Fruit fly (Drosophila melanogaster) whole organism, embryonic: Measurements from ENCODE around the gene CG33284.

Experiments
- Asciz ChIP-seq: fragments of 200-800 bp; sonication (Bioruptor generic); optimal IDR thresholded peaks from 2 replicates; lab custom pipeline; 2017; ENCODE audit warnings: missing biosample characterization, mild to moderate bottlenecking, missing genetic modification characterization, missing genetic modification reagents
- CG11456 ChIP-seq: fragments of 200-800 bp; sonication (Bioruptor generic); IDR thresholded peaks from 3 replicates; pipeline ENCODE4 v1.3.6; 2022; ENCODE audit warnings: missing biosample characterization, missing genetic modification characterization
- CG12769 ChIP-seq: fragments of 200-800 bp; sonication (Bioruptor generic); optimal IDR thresholded peaks from 2 replicates; lab custom pipeline; 2019; ENCODE audit warnings: missing biosample characterization, mild to moderate bottlenecking, missing genetic modification characterization, moderate library complexity
- CG16815 ChIP-seq: fragments of 200-800 bp; sonication (Bioruptor generic); optimal IDR thresholded peaks from 3 replicates; lab custom pipeline; 2017; ENCODE audit warnings: missing biosample characterization, mild to moderate bottlenecking, missing genetic modification characterization
- CG30403 ChIP-seq: fragments of 200-800 bp; sonication (Bioruptor generic); optimal IDR thresholded peaks from 3 replicates; lab custom pipeline; 2016; ENCODE audit warnings: missing biosample characterization, missing genetic modification characterization
- CG31388 ChIP-seq: fragments of 200-800 bp; sonication (Bioruptor generic); optimal IDR thresholded peaks from 2 replicates; lab custom pipeline; 2016; ENCODE audit warnings: missing biosample characterization, missing genetic modification characterization
- CG4404 ChIP-seq: fragments of 200-800 bp; sonication (Bioruptor generic); IDR thresholded peaks from 2 replicates; pipeline ENCODE4 v1.3.6; 2022; ENCODE audit warnings: missing biosample characterization, missing genetic modification characterization
- CG6175 ChIP-seq: fragments of 200-800 bp; sonication (Bioruptor generic); IDR thresholded peaks from 3 replicates; pipeline ENCODE4 v1.3.6; 2022; ENCODE audit warnings: missing biosample characterization, missing genetic modification characterization
- CG9437 ChIP-seq: fragments of 200-800 bp; sonication (Bioruptor generic); optimal IDR thresholded peaks from 2 replicates; lab custom pipeline; 2018; ENCODE audit warnings: missing biosample characterization, mild to moderate bottlenecking, missing genetic modification characterization
- CTCF ChIP-seq: fragments of 200-800 bp; sonication (Bioruptor generic); optimal IDR thresholded peaks from 2 replicates; lab custom pipeline; 2017; ENCODE audit warnings: missing biosample characterization, mild to moderate bottlenecking, missing genetic modification characterization, moderate library complexity
- Drgx ChIP-seq: fragments of 200-800 bp; sonication (Bioruptor generic); IDR thresholded peaks from 2 replicates; pipeline ENCODE4 v1.3.6; 2022; ENCODE audit warnings: missing biosample characterization, missing genetic modification characterization
- E2f2 ChIP-seq: fragments of 200-800 bp; sonication (Bioruptor generic); IDR thresholded peaks from 2 replicates; pipeline ENCODE4 v1.3.6; 2022; ENCODE audit warnings: missing biosample characterization, missing genetic modification characterization
- H2.0 ChIP-seq: fragments of 200-800 bp; sonication (Bioruptor generic); IDR thresholded peaks from 2 replicates; pipeline ENCODE4 v1.3.6; 2022; ENCODE audit warnings: missing biosample characterization, missing genetic modification characterization
- Hey ChIP-seq: fragments of 200-800 bp; sonication (Bioruptor generic); optimal IDR thresholded peaks from 3 replicates; lab custom pipeline; 2018; ENCODE audit warnings: missing biosample characterization, mild to moderate bottlenecking, missing genetic modification characterization
- Mrtf ChIP-seq: fragments of 200-800 bp; sonication (Bioruptor generic); IDR thresholded peaks from 3 replicates; pipeline ENCODE4 v1.3.6; 2022; ENCODE audit warnings: missing biosample characterization, missing genetic modification characterization
- NFAT ChIP-seq: fragments of 200-800 bp; sonication (Bioruptor generic); IDR thresholded peaks from 2 replicates; pipeline ENCODE4 v1.3.6; 2022; ENCODE audit warnings: missing biosample characterization, missing genetic modification characterization
- Oli ChIP-seq: fragments of 200-800 bp; sonication (Bioruptor generic); optimal IDR thresholded peaks from 2 replicates; lab custom pipeline; 2018; ENCODE audit warnings: missing biosample characterization, mild to moderate bottlenecking, missing genetic modification characterization, moderate library complexity
- Opbp ChIP-seq: fragments of 200-800 bp; sonication (Bioruptor generic); IDR thresholded peaks from 3 replicates; pipeline ENCODE4 v1.3.6; 2022; ENCODE audit warnings: missing biosample characterization, missing genetic modification characterization; ENCODE audit not compliant: partially characterized antibody
- Optix ChIP-seq: fragments of 200-800 bp; sonication (Bioruptor generic); IDR thresholded peaks from 3 replicates; pipeline ENCODE4 v1.3.6; 2022; ENCODE audit warnings: missing biosample characterization, missing genetic modification characterization
- Xbp1 ChIP-seq: fragments of 200-800 bp; sonication (Bioruptor generic); optimal IDR thresholded peaks from 3 replicates; lab custom pipeline; 2016; ENCODE audit warnings: missing biosample characterization, mild to moderate bottlenecking, missing genetic modification characterization
- ab ChIP-seq: fragments of 200-800 bp; sonication (Bioruptor generic); optimal IDR thresholded peaks from 2 replicates; lab custom pipeline; 2016; ENCODE audit warnings: missing biosample characterization, missing genetic modification characterization
- bsh ChIP-seq, 2 experiments: fragments of 200-800 bp; sonication (Bioruptor generic); optimal IDR thresholded peaks; 2 replicates each; lab custom pipeline; 2017 to 2018; ENCODE audit warnings: mild to moderate bottlenecking in 2 of 2, missing biosample characterization in 2 of 2, missing genetic modification characterization in 2 of 2, moderate library complexity in 1 of 2
- chinmo ChIP-seq: fragments of 200-800 bp; sonication (Bioruptor generic); IDR thresholded peaks from 4 replicates; pipeline ENCODE4 v1.3.6; 2022; ENCODE audit warnings: missing biosample characterization, missing genetic modification characterization; ENCODE audit not compliant: partially characterized antibody
- dan ChIP-seq: fragments of 200-800 bp; sonication (Bioruptor generic); IDR thresholded peaks from 2 replicates; pipeline ENCODE4 v1.3.6; 2022; ENCODE audit warnings: missing biosample characterization, missing genetic modification characterization
- fru ChIP-seq: fragments of >200 bp; optimal IDR thresholded peaks from 2 replicates; lab custom pipeline; 2017
- gce ChIP-seq: fragments of 200-800 bp; sonication (Bioruptor generic); IDR thresholded peaks from 3 replicates; pipeline ENCODE4 v1.3.6; 2022; ENCODE audit warnings: missing biosample characterization, missing genetic modification characterization
- gfzf ChIP-seq: fragments of 200-800 bp; sonication (Bioruptor generic); optimal IDR thresholded peaks from 2 replicates; lab custom pipeline; 2016; ENCODE audit warnings: missing biosample characterization, mild to moderate bottlenecking, missing genetic modification characterization, moderate library complexity
- lov ChIP-seq, 2 experiments: fragments of 200-800 bp in 1 of 2; fragments of >200 bp in 1 of 2; sonication (Bioruptor generic) in 1 of 2; IDR thresholded peaks in 1 of 2; optimal IDR thresholded peaks in 1 of 2; 2 replicates in 1 of 2; 3 replicates in 1 of 2; pipeline versions ENCODE4 v1.3.6 to Lab custom; 2017 to 2022; ENCODE audit warnings: missing biosample characterization in 1 of 2, missing genetic modification characterization in 1 of 2
- pita ChIP-seq: fragments of 200-800 bp; sonication (Bioruptor generic); optimal IDR thresholded peaks from 2 replicates; lab custom pipeline; 2017; ENCODE audit warnings: missing biosample characterization, mild to moderate bottlenecking, missing genetic modification characterization
- sens ChIP-seq: fragments of 200-800 bp; sonication (Bioruptor generic); peaks from one replicate; lab custom pipeline; 2016; ENCODE audit warnings: missing biosample characterization, missing genetic modification characterization
- sob ChIP-seq: fragments of 200-800 bp; sonication (Bioruptor generic); IDR thresholded peaks from 2 replicates; pipeline ENCODE4 v1.3.6; 2022; ENCODE audit warnings: missing biosample characterization, missing genetic modification characterization
- stwl ChIP-seq: fragments of 200-800 bp; sonication (Bioruptor generic); optimal IDR thresholded peaks from 3 replicates; lab custom pipeline; 2018; ENCODE audit warnings: missing biosample characterization, mild to moderate bottlenecking, missing genetic modification characterization, moderate library complexity
- zen ChIP-seq: fragments of 200-800 bp; sonication (Bioruptor generic); optimal IDR thresholded peaks from 3 replicates; lab custom pipeline; 2018; ENCODE audit warnings: missing biosample characterization, mild to moderate bottlenecking, missing genetic modification characterization, moderate library complexity

Gene CG33284

DNA sequence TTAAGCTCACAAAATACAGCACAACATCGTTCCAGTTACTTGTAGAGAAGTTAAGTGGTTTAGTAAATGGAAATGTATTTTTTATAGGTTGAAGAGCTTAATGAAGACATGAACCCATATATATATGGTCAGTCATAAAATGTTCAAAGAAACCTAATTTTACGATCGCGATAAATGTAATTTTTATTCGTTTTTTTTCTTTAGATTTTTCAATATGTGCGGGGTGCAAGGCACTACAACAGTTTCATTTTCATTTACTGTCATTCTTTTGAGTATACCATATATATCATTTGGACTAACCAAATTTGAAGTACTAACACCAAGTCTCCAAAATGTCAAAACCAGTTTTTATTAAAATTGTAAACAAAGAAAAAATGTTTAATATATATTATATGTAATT lies at the start of gene CG33284:
CG33284 (plus strand) TSS at position 301 of the 400 bp plus-strand sequence.
- TF ChIP-seq CG16815 (GFP tag; lab: Kevin White, UChicago) = no peak
- TF ChIP-seq, all 482 proteins: peak for 0

- TF ChIP-seq CG9437 (GFP tag; lab: Kevin White, UChicago) = no peak
- peak; percentile 57 for TF ChIP-seq Drgx (GFP tag; lab: Robert Waterston, UW)
Measured at dm6 chr3L:21080430-21080829, 43.1 kb upstream of the CG33284 start.

dm6 chr3L:21088889-21089288 lies 34.7 kb upstream of the CG33284 start, which contains the start of gene CG33285:
TSS of gene CG33285 (minus strand) at chr3L:21088989.
- TF ChIP-seq CG11456 (0 out of 3 replicates have a peak, but pooled peaks have one; percentile 18), E2f2 (no peak)
- TF ChIP-seq, all 482 proteins: peak for 1

DNA sequence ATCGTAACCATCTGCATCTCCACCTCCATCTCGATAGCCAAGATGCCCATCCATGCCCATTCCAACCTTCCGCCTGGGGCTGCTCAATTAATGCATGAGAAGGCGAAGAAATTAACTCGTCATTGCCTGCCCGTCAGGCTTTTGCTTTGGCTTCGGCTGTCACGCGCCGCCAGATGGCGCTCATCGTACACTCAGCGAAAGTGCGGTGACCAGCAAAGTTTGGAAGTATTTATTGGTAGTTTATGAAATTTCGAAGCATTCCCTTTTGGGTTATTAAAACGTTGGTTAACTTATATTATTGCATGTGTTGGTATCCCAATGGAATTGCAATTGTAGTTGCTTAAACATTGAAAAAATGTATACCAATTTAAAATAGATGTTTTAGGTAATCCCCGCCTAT lies 33.3 kb upstream of the CG33284 start:
- TF ChIP-seq Opbp (GFP tag; lab: Robert Waterston, UW) (no peak), sens (GFP tag; lab: Kevin White, UChicago) (peak; percentile 70), CTCF (peak; percentile 86)
- TF ChIP-seq, all 482 proteins: peak for 2

DNA sequence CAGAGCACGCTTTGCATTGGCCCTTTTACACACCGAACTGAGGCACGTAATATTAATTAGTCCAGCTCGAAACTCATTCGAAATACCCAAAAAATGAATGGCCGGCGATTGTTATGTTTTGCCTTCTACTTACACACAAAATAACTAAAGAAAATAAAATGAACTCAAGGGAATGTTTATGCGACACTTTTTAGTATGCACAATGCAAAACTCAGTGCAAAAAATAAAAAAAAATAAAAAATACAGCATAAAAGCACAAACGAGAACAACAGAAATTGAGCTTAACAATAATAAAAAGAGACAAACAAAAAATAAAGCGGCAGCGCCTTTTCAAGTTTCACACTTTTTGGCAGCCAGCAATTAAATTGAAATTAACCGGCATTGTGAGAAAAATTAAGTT lies 26.2 kb upstream of the CG33284 start:
- no peak for TF ChIP-seq dan (GFP tag; lab: Robert Waterston, UW)
- no peak for TF ChIP-seq gce
- no peak for TF ChIP-seq bsh (GFP tag; optimal IDR thresholded peaks at IDR 0.05; lab: Kevin White, UChicago)
- no peak for TF ChIP-seq CG30403
- no peak for TF ChIP-seq gfzf
- TF ChIP-seq Hey (tag; lab: Kevin White, UChicago) = no peak
- TF ChIP-seq Oli (tag; lab: Kevin White, UChicago) = no peak
- TF ChIP-seq Xbp1 (GFP tag; lab: Kevin White, UChicago) = no peak
- TF ChIP-seq Optix (GFP tag; lab: Robert Waterston, UW) = no peak
- no peak for TF ChIP-seq CG4404 (GFP tag; lab: Robert Waterston, UW)
- no peak for TF ChIP-seq fru (lab: Kevin White, UChicago)
- no peak for TF ChIP-seq Asciz (GFP tag; lab: Kevin White, UChicago)
- TF ChIP-seq stwl (tag; lab: Kevin White, UChicago) = no peak
- TF ChIP-seq sob (GFP tag; lab: Robert Waterston, UW) = no peak

- TF ChIP-seq CG31388 (GFP tag; lab: Kevin White, UChicago) = no peak
- TF ChIP-seq ab (GFP tag; lab: Kevin White, UChicago) = no peak
- no peak for TF ChIP-seq pita (GFP tag; lab: Kevin White, UChicago)
- 0 out of 2 replicates have a peak, but pooled peaks have one; percentile 5 for TF ChIP-seq Drgx (GFP tag; lab: Robert Waterston, UW)
- TF ChIP-seq lov (optimal IDR thresholded peaks at IDR 0.05; lab: Kevin White, UChicago) = no peak
- TF ChIP-seq lov (GFP tag; IDR thresholded peaks at IDR 0.05; lab: Robert Waterston, UW) = no peak
- 0 out of 4 replicates have a peak, but pooled peaks have one; percentile 9 for TF ChIP-seq chinmo
- TF ChIP-seq zen (tag; lab: Kevin White, UChicago) = no peak
- TF ChIP-seq CG12769 (tag; lab: Kevin White, UChicago) = peak; percentile 9
- no peak for TF ChIP-seq H2.0 (GFP tag; lab: Robert Waterston, UW)
- no peak for TF ChIP-seq Mrtf (GFP tag; lab: Robert Waterston, UW)
- 0 out of 3 replicates have a peak, but pooled peaks have one; percentile 23 for TF ChIP-seq CG6175
- TF ChIP-seq NFAT (GFP tag; lab: Robert Waterston, UW) = 0 out of 2 replicates have a peak, but pooled peaks have one; percentile 8
Measured at dm6 chr3L:21098602-21099001, 25.0 kb upstream of the CG33284 start.
